Worm (Caenorhabditis elegans) whole organism, L4 larva: ENCODE measurements around the gene fbxa-218.

Experiments used
- T20F7.1 ChIP-seq: fragments of 200-800 bp; sonication (Bioruptor generic); optimal IDR thresholded peaks from 2 replicates; lab custom pipeline; 2018; ENCODE audit warnings: mild to moderate bottlenecking, missing genetic modification characterization, missing compliant biosample characterization
- Y105C5A.15 ChIP-seq: fragments of 200-800 bp; sonication (Bioruptor generic); IDR thresholded peaks from 2 replicates; pipeline ENCODE4 v1.3.6; 2022; ENCODE audit warnings: missing genetic modification characterization, missing compliant biosample characterization
- Y75B8A.6 ChIP-seq: fragments of 200-800 bp; sonication (Bioruptor generic); IDR thresholded peaks from 2 replicates; pipeline ENCODE4 v1.3.6; 2022; ENCODE audit warnings: missing genetic modification reagents, missing genetic modification characterization, missing compliant biosample characterization
- aha-1 ChIP-seq: fragments of 150-350 bp; peaks from one replicate; lab custom pipeline; 2014; ENCODE audit warnings: missing biosample characterization, missing genetic modification characterization
- attf-4 ChIP-seq: sonication (generic microtip); optimal IDR thresholded peaks from 3 replicates; lab custom pipeline; 2017; ENCODE audit warnings: missing biosample characterization, missing genetic modification characterization
- ceh-28 ChIP-seq: fragments of 150-350 bp; optimal IDR thresholded peaks from 2 replicates; lab custom pipeline; 2014; ENCODE audit warnings: missing biosample characterization, missing genetic modification reagents, missing genetic modification characterization
- ces-1 ChIP-seq: fragments of 150-350 bp; sonication (generic microtip); optimal IDR thresholded peaks from 4 replicates; lab custom pipeline; 2014; ENCODE audit warnings: missing biosample characterization, missing genetic modification reagents, missing genetic modification characterization
- daf-12 ChIP-seq: fragments of 150-350 bp; optimal IDR thresholded peaks from 2 replicates; lab custom pipeline; 2014; ENCODE audit warnings: missing biosample characterization, missing genetic modification reagents, missing genetic modification characterization
- daf-16 ChIP-seq, 3 experiments: sonication (generic microtip); optimal IDR thresholded peaks; 2 replicates each; lab custom pipeline; 2016 to 2017; ENCODE audit warnings: missing genetic modification characterization in 3 of 3, missing genetic modification reagents in 3 of 3, mild to moderate bottlenecking in 2 of 3, missing compliant biosample characterization in 2 of 3, missing biosample characterization in 1 of 3, moderate library complexity in 1 of 3
- dmd-6 ChIP-seq: fragments of 200-800 bp; sonication (Bioruptor generic); IDR thresholded peaks from 2 replicates; pipeline ENCODE4 v1.3.6; 2022; ENCODE audit warnings: missing genetic modification reagents, missing genetic modification characterization, missing compliant biosample characterization
- dpl-1 ChIP-seq: fragments of 150-350 bp; optimal IDR thresholded peaks from 2 replicates; lab custom pipeline; 2014; ENCODE audit warnings: missing biosample characterization, missing genetic modification reagents, missing genetic modification characterization
- dve-1 ChIP-seq: sonication (generic microtip); optimal IDR thresholded peaks from 2 replicates; lab custom pipeline; 2017; ENCODE audit warnings: antibody characterized with exemption, mild to moderate bottlenecking, missing genetic modification characterization, missing compliant biosample characterization; ENCODE audit not compliant: insufficient read depth
- fkh-10 ChIP-seq: fragments of 150-350 bp; optimal IDR thresholded peaks from 2 replicates; lab custom pipeline; 2014; ENCODE audit warnings: missing biosample characterization, missing genetic modification reagents, missing genetic modification characterization
- gei-8 ChIP-seq: fragments of 200-800 bp; sonication (Bioruptor generic); optimal IDR thresholded peaks from 2 replicates; lab custom pipeline; 2018; ENCODE audit warnings: mild to moderate bottlenecking, missing genetic modification characterization, missing compliant biosample characterization
- hlh-11 ChIP-seq: fragments of 200-800 bp; sonication (Bioruptor generic); optimal IDR thresholded peaks from 2 replicates; lab custom pipeline; 2018; ENCODE audit warnings: mild to moderate bottlenecking, missing genetic modification characterization, missing compliant biosample characterization
- hlh-30 ChIP-seq: sonication (generic microtip); optimal IDR thresholded peaks from 2 replicates; lab custom pipeline; 2017; ENCODE audit warnings: antibody characterized with exemption, mild to moderate bottlenecking, missing genetic modification characterization, missing compliant biosample characterization; ENCODE audit not compliant: insufficient read depth
- lim-7 ChIP-seq: fragments of 200-800 bp; sonication (Bioruptor generic); IDR thresholded peaks from 2 replicates; pipeline ENCODE4 v1.3.6; 2022; ENCODE audit warnings: missing genetic modification characterization, missing compliant biosample characterization
- lin-39 ChIP-seq: fragments of 150-350 bp; optimal IDR thresholded peaks from 2 replicates; lab custom pipeline; 2014; ENCODE audit warnings: missing biosample characterization, missing genetic modification reagents, missing genetic modification characterization
- lir-3 ChIP-seq: sonication (generic microtip); optimal IDR thresholded peaks from 2 replicates; lab custom pipeline; 2016; ENCODE audit warnings: mild to moderate bottlenecking, missing genetic modification characterization, missing compliant biosample characterization
- lsy-2 ChIP-seq, 2 experiments: fragments of 150-350 bp in 1 of 2; sonication (generic microtip) in 1 of 2; optimal IDR thresholded peaks; 2 replicates each; lab custom pipeline; 2014 to 2017; ENCODE audit warnings: missing biosample characterization in 2 of 2, missing genetic modification characterization in 2 of 2
- madf-5 ChIP-seq, 2 experiments: fragments of 200-800 bp; sonication (Bioruptor generic); IDR thresholded peaks; 2 replicates each; pipeline ENCODE4 v1.3.6; 2022; ENCODE audit warnings: missing compliant biosample characterization in 2 of 2, missing genetic modification characterization in 2 of 2
- madf-9 ChIP-seq: fragments of 200-800 bp; sonication (Bioruptor generic); conservative IDR thresholded peaks from 2 replicates; pipeline ENCODE4 v1.3.6; 2022; ENCODE audit warnings: missing genetic modification reagents, missing genetic modification characterization, missing compliant biosample characterization
- mdl-1 ChIP-seq, 2 experiments: fragments of 150-350 bp in 1 of 2; sonication (generic microtip) in 1 of 2; optimal IDR thresholded peaks; 2 replicates each; lab custom pipeline; 2014 to 2017; ENCODE audit warnings: missing biosample characterization in 2 of 2, missing genetic modification characterization in 2 of 2
- mep-1 ChIP-seq: fragments of 150-350 bp; sonication (generic microtip); optimal IDR thresholded peaks from 3 replicates; lab custom pipeline; 2014; ENCODE audit warnings: missing biosample characterization, missing genetic modification characterization
- mes-2 ChIP-seq: sonication (generic microtip); optimal IDR thresholded peaks from 2 replicates; lab custom pipeline; 2016; ENCODE audit warnings: missing genotype, mild to moderate bottlenecking, missing genetic modification characterization, missing compliant biosample characterization; ENCODE audit not compliant: poor library complexity, severe bottlenecking
- nhr-28 ChIP-seq: fragments of 150-350 bp; optimal IDR thresholded peaks from 2 replicates; lab custom pipeline; 2014; ENCODE audit warnings: missing biosample characterization, missing genetic modification characterization
- nhr-6 ChIP-seq: fragments of 150-350 bp; optimal IDR thresholded peaks from 2 replicates; lab custom pipeline; 2014; ENCODE audit warnings: missing biosample characterization, missing genetic modification characterization
- nhr-77 ChIP-seq: fragments of 150-350 bp; optimal IDR thresholded peaks from 2 replicates; lab custom pipeline; 2014; ENCODE audit warnings: missing biosample characterization, missing genetic modification characterization
- pha-4 ChIP-seq, 2 experiments: fragments of 150-350 bp in 1 of 2; fragments of 200-800 bp in 1 of 2; sonication (Bioruptor generic) in 1 of 2; IDR thresholded peaks in 1 of 2; optimal IDR thresholded peaks in 1 of 2; 2 replicates each; pipeline versions ENCODE4 v1.3.6 to Lab custom; 2014 to 2022; ENCODE audit warnings: missing genetic modification characterization in 2 of 2, missing genetic modification reagents in 2 of 2, missing biosample characterization in 1 of 2, missing compliant biosample characterization in 1 of 2
- pqm-1 ChIP-seq: sonication (generic microtip); optimal IDR thresholded peaks from 2 replicates; lab custom pipeline; 2017; ENCODE audit warnings: missing biosample characterization, missing genetic modification characterization
- snpc-4 ChIP-seq: fragments of 150-350 bp; optimal IDR thresholded peaks from 2 replicates; lab custom pipeline; 2014; ENCODE audit warnings: missing biosample characterization, missing genetic modification characterization
- unc-130 ChIP-seq: sonication (generic microtip); optimal IDR thresholded peaks from 2 replicates; lab custom pipeline; 2016; ENCODE audit warnings: missing genetic modification reagents, missing genetic modification characterization, missing compliant biosample characterization
- unc-62 ChIP-seq, 3 experiments: fragments of 150-350 bp in 1 of 3; sonication (generic microtip); optimal IDR thresholded peaks in 2 of 3; peaks in 1 of 3; 1 replicate in 1 of 3; 2 replicates in 2 of 3; lab custom pipeline; 2014 to 2017; ENCODE audit warnings: missing biosample characterization in 3 of 3, missing genetic modification characterization in 3 of 3, missing genetic modification reagents in 3 of 3, missing genotype in 1 of 3
- zip-11 ChIP-seq: fragments of 200-800 bp; sonication (Bioruptor generic); IDR thresholded peaks from 2 replicates; pipeline ENCODE4 v1.3.6; 2022; ENCODE audit warnings: missing genetic modification characterization, missing compliant biosample characterization
- ztf-7 ChIP-seq: fragments of 150-350 bp; optimal IDR thresholded peaks from 2 replicates; lab custom pipeline; 2014; ENCODE audit warnings: missing biosample characterization, missing genetic modification characterization

Gene fbxa-218

ce11 chrIII:12421708-12422107 is 14.6 kb upstream of the fbxa-218 start, which contains the start of gene tat-1:
Gene tat-1, minus strand, starts transcription at chrIII:12421718.
- TF ChIP-seq ces-1 (GFP tag; lab: Kevin White, UChicago), result no peak
- TF ChIP-seq daf-12 (tag; lab: Kevin White, UChicago), result no peak
- TF ChIP-seq snpc-4, result no peak
- TF ChIP-seq pha-4 (GFP tag; IDR thresholded peaks at IDR 0.05; lab: Robert Waterston, UW), result no peak
- peak; percentile 42 for TF ChIP-seq pha-4 (tag; optimal IDR thresholded peaks at IDR 0.05; lab: Kevin White, UChicago)
- TF ChIP-seq daf-16 (GFP tag; optimal IDR thresholded peaks at IDR 0.05; lab: Kevin White, UChicago), result no peak
- TF ChIP-seq daf-16 (tag; optimal IDR thresholded peaks at IDR 0.05; lab: Kevin White, UChicago), result peak; percentile 33

- peak; percentile 35 for TF ChIP-seq mes-2 (tag; lab: Kevin White, UChicago)
- peak; percentile 89 for TF ChIP-seq nhr-28 (tag; lab: Kevin White, UChicago)
- peak; percentile 85 for TF ChIP-seq hlh-30
- no peak for TF ChIP-seq lim-7
- TF ChIP-seq dpl-1 (GFP tag; lab: Kevin White, UChicago), result peak; percentile 49
- no peak for TF ChIP-seq ceh-28 (tag; lab: Kevin White, UChicago)
- peak; percentile 70 for TF ChIP-seq pqm-1
- peak; percentile 70 for TF ChIP-seq nhr-77
- peak in 1 of 2 experiments; percentile 7 for TF ChIP-seq unc-62 (GFP tag; optimal IDR thresholded peaks at IDR 0.05 in 1 of 2; lab: Kevin White, UChicago)
- TF ChIP-seq unc-62 (tag; optimal IDR thresholded peaks at IDR 0.05; lab: Kevin White, UChicago), result no peak
- no peak for TF ChIP-seq Y105C5A.15 (GFP tag; lab: Robert Waterston, UW)
- TF ChIP-seq lsy-2 (tag; optimal IDR thresholded peaks at IDR 0.05; lab: Kevin White, UChicago), result peak in 1 of 2 experiments; percentile 44
- no peak for TF ChIP-seq zip-11 (GFP tag; lab: Robert Waterston, UW)
- TF ChIP-seq lin-39, result no peak
- no peak for TF ChIP-seq pha-4 (GFP tag; IDR thresholded peaks at IDR 0.05; lab: Robert Waterston, UW)
- TF ChIP-seq pha-4 (tag; optimal IDR thresholded peaks at IDR 0.05; lab: Kevin White, UChicago), result peak; percentile 63
- peak; percentile 83 for TF ChIP-seq nhr-6 (tag; lab: Kevin White, UChicago)
- peak; percentile 72 for TF ChIP-seq dve-1 (tag; lab: Kevin White, UChicago)
- TF ChIP-seq dmd-6 (GFP tag; lab: Robert Waterston, UW), result peak; percentile 68
- no peak for TF ChIP-seq mdl-1 (tag; optimal IDR thresholded peaks at IDR 0.05; lab: Kevin White, UChicago)
- TF ChIP-seq mep-1 (tag; lab: Kevin White, UChicago), result peak; percentile 41
- no peak for TF ChIP-seq madf-5 (GFP tag; IDR thresholded peaks at IDR 0.05; lab: Robert Waterston, UW)
- TF ChIP-seq T20F7.1 (GFP tag; lab: Kevin White, UChicago), result no peak
- no peak for TF ChIP-seq daf-16 (GFP tag; optimal IDR thresholded peaks at IDR 0.05; lab: Kevin White, UChicago)
- peak; percentile 44 for TF ChIP-seq daf-16 (tag; optimal IDR thresholded peaks at IDR 0.05; lab: Kevin White, UChicago)
- TF ChIP-seq hlh-11, result peak; percentile 66
These were observed 12.2 kb upstream of the fbxa-218 start for ce11 chrIII:12424066-12424465.

ce11 chrIII:12424663-12425062 is 11.7 kb upstream of the fbxa-218 start:
- peak; percentile 28 for TF ChIP-seq mep-1 (tag; lab: Kevin White, UChicago)
- TF ChIP-seq dpl-1 (GFP tag; lab: Kevin White, UChicago), result no peak

ce11 chrIII:12425846-12426405 is 10.4 kb upstream of the fbxa-218 start:
- TF ChIP-seq mep-1 (tag; lab: Kevin White, UChicago), result peak; percentile 67
- TF ChIP-seq nhr-28 (tag; lab: Kevin White, UChicago), result peak; percentile 2
- TF ChIP-seq lir-3 (tag; lab: Kevin White, UChicago), result no peak
- TF ChIP-seq attf-4 (tag; lab: Kevin White, UChicago), result no peak
- peak; percentile 60 for TF ChIP-seq ztf-7
- TF ChIP-seq Y75B8A.6 (GFP tag; lab: Robert Waterston, UW), result no peak
- no peak for TF ChIP-seq fkh-10 (GFP tag; lab: Kevin White, UChicago)
- no peak for TF ChIP-seq gei-8 (GFP tag; lab: Kevin White, UChicago)
- TF ChIP-seq aha-1 (tag; lab: Kevin White, UChicago), result peak; percentile 91
- TF ChIP-seq unc-130 (GFP tag; lab: Kevin White, UChicago), result no peak
- TF ChIP-seq madf-9, result no peak
